Worm (Caenorhabditis elegans) whole organism, L3 larva: ENCODE measurements around the gene F23D12.10.

Experiments
- ZK546.5 ChIP-seq: sonication (generic microtip); optimal IDR thresholded peaks from 2 replicates; lab custom pipeline; 2017; ENCODE audit warnings: missing biosample characterization, missing genetic modification characterization
- daf-12 ChIP-seq: fragments of 150-350 bp; optimal IDR thresholded peaks from 2 replicates; lab custom pipeline; 2014; ENCODE audit warnings: missing biosample characterization, missing genetic modification reagents, missing genetic modification characterization
- elt-1 ChIP-seq: fragments of 150-350 bp; optimal IDR thresholded peaks from 2 replicates; lab custom pipeline; 2014; ENCODE audit warnings: missing biosample characterization, missing genetic modification characterization
- mdl-1 ChIP-seq: fragments of 150-350 bp; optimal IDR thresholded peaks from 2 replicates; lab custom pipeline; 2014; ENCODE audit warnings: missing biosample characterization, missing genetic modification characterization
- nhr-12 ChIP-seq: fragments of 150-350 bp; optimal IDR thresholded peaks from 2 replicates; lab custom pipeline; 2014; ENCODE audit warnings: missing biosample characterization, missing genetic modification characterization
- nhr-76 ChIP-seq: fragments of 150-350 bp; sonication (generic microtip); optimal IDR thresholded peaks from 5 replicates; lab custom pipeline; 2014; ENCODE audit warnings: missing biosample characterization, missing genetic modification characterization
- skn-1 ChIP-seq: fragments of 150-350 bp; optimal IDR thresholded peaks from 2 replicates; lab custom pipeline; 2014; ENCODE audit warnings: missing biosample characterization, missing genetic modification characterization
- snpc-4 ChIP-seq: fragments of 150-350 bp; optimal IDR thresholded peaks from 2 replicates; lab custom pipeline; 2014; ENCODE audit warnings: missing biosample characterization, missing genetic modification characterization
- unc-39 ChIP-seq: sonication (generic microtip); optimal IDR thresholded peaks from 4 replicates; lab custom pipeline; 2017; ENCODE audit warnings: missing biosample characterization, missing genetic modification characterization

DNA sequence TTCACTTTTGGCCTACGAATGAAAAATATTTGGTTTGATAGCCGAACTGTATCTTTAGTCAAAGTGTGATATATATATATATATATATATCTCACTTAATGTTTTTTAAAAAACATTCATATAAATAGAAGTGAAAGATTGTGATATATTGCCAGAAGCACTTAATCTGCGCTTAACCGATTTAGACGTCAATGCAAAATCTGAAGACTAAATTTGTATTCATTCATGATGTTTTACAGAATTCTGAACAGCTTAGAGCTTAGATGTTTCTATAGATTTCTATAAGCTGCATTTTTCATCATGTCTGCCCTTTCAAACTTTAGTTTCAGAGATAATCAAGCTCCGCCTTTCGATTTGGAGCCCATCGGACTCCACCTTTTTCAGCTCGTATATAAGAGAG, 26.8 kb upstream of the F23D12.10 start, which contains the start of gene F23D12.3:
- TF ChIP-seq nhr-12 = no peak
- no peak for TF ChIP-seq ZK546.5 (tag; lab: Kevin White, UChicago)
- TF ChIP-seq mdl-1 = no peak
- no peak for TF ChIP-seq elt-1 (tag; lab: Kevin White, UChicago)
- TF ChIP-seq unc-39 (tag; lab: Kevin White, UChicago) = no peak
- TF ChIP-seq daf-12 (tag; lab: Kevin White, UChicago) = no peak
- no peak for TF ChIP-seq nhr-76
- TF ChIP-seq skn-1 (tag; lab: Kevin White, UChicago) = no peak
- TF ChIP-seq snpc-4 (tag; lab: Kevin White, UChicago) = no peak
